Worm (Caenorhabditis elegans) whole organism, L4 larva: Measurements from ENCODE around the gene srd-3.

Experiments
- aly-2 ChIP-seq: sonication (generic microtip); optimal IDR thresholded peaks from 2 replicates; lab custom pipeline; 2018; ENCODE audit warnings: missing biosample characterization, missing genetic modification characterization
- egl-27 ChIP-seq: sonication (generic microtip); optimal IDR thresholded peaks from 3 replicates; lab custom pipeline; 2017; ENCODE audit warnings: missing biosample characterization, missing genetic modification reagents, missing genetic modification characterization
- lin-13 ChIP-seq: fragments of 150-350 bp; optimal IDR thresholded peaks from 2 replicates; lab custom pipeline; 2014; ENCODE audit warnings: missing biosample characterization, missing genetic modification reagents, missing genetic modification characterization
- lsy-2 ChIP-seq, 2 experiments: fragments of 150-350 bp in 1 of 2; sonication (generic microtip) in 1 of 2; optimal IDR thresholded peaks; 2 replicates each; lab custom pipeline; 2014 to 2017; ENCODE audit warnings: missing biosample characterization in 2 of 2, missing genetic modification characterization in 2 of 2
- mdl-1 ChIP-seq, 2 experiments: fragments of 150-350 bp in 1 of 2; sonication (generic microtip) in 1 of 2; optimal IDR thresholded peaks; 2 replicates each; lab custom pipeline; 2014 to 2017; ENCODE audit warnings: missing biosample characterization in 2 of 2, missing genetic modification characterization in 2 of 2
- mxl-2 ChIP-seq: fragments of 200-800 bp; sonication (Bioruptor generic); conservative IDR thresholded peaks from 2 replicates; pipeline ENCODE4 v1.3.6; 2022; ENCODE audit warnings: missing genetic modification reagents, missing genetic modification characterization, missing compliant biosample characterization
- nhr-11 ChIP-seq: fragments of 150-350 bp; optimal IDR thresholded peaks from 2 replicates; lab custom pipeline; 2014; ENCODE audit warnings: missing biosample characterization, missing genetic modification characterization
- pqm-1 ChIP-seq: sonication (generic microtip); optimal IDR thresholded peaks from 2 replicates; lab custom pipeline; 2017; ENCODE audit warnings: missing biosample characterization, missing genetic modification characterization
- skn-1 ChIP-seq: fragments of 150-350 bp; optimal IDR thresholded peaks from 2 replicates; lab custom pipeline; 2014; ENCODE audit warnings: missing biosample characterization, missing genetic modification characterization

DNA sequence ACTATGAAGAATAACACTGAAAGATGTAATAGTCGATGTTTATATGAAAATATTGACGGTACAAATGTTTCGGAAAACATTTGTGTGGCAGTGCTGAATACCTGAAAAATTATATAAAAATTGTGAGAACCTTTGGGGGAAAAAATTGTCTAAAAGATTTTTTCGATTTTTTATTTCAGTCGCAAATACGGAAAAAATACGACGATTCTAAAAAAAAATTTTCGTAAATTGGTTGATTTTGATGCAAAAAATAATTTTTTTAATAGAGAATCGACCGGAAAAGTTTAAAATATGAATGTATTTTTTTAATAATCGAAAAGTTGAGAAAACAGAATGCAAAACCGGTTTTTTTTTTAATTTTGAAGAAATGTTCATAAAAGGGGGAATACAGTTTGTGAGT is 33.7 kb downstream of the srd-3 start, which contains the start of gene C50D2.7:
- TF ChIP-seq pqm-1 (tag; lab: Kevin White, UChicago) (no peak), mdl-1 (tag; optimal IDR thresholded peaks at IDR 0.05; lab: Kevin White, UChicago) (no peak), lin-13 (GFP tag; lab: Kevin White, UChicago) (no peak), nhr-11 (tag; lab: Kevin White, UChicago) (no peak), egl-27 (no peak), lsy-2 (tag; optimal IDR thresholded peaks at IDR 0.05; lab: Kevin White, UChicago) (no peak), mxl-2 (GFP tag; lab: Robert Waterston, UW) (no peak), skn-1 (tag; lab: Kevin White, UChicago) (no peak), aly-2 (tag; lab: Kevin White, UChicago) (no peak)
